Fruit fly (Drosophila melanogaster) whole organism, embryonic: ENCODE data around the gene crq.

ENCODE experiments used
- CG10274 ChIP-seq: fragments of 200-800 bp; sonication (Bioruptor generic); optimal IDR thresholded peaks from 3 replicates; lab custom pipeline; 2017; ENCODE audit warnings: missing biosample characterization, mild to moderate bottlenecking, missing genetic modification characterization
- CG10462 ChIP-seq: fragments of 200-800 bp; sonication (Bioruptor generic); optimal IDR thresholded peaks from 2 replicates; lab custom pipeline; 2016; ENCODE audit warnings: missing biosample characterization, missing genetic modification characterization
- CG10959 ChIP-seq: fragments of 200-800 bp; sonication (Bioruptor generic); IDR thresholded peaks from 2 replicates; pipeline ENCODE4 v1.3.6; 2022; ENCODE audit warnings: missing biosample characterization, missing genetic modification characterization
- CG11695 ChIP-seq: fragments of 200-800 bp; sonication (Bioruptor generic); IDR thresholded peaks from 3 replicates; pipeline ENCODE4 v1.3.6; 2022; ENCODE audit warnings: missing biosample characterization, missing genetic modification characterization
- CG11723 ChIP-seq: fragments of 200-800 bp; sonication (Bioruptor generic); optimal IDR thresholded peaks from 2 replicates; lab custom pipeline; 2017; ENCODE audit warnings: missing biosample characterization, mild to moderate bottlenecking, missing genetic modification characterization
- CG12219 ChIP-seq: fragments of 200-800 bp; sonication (Bioruptor generic); optimal IDR thresholded peaks from 3 replicates; lab custom pipeline; 2018; ENCODE audit warnings: missing biosample characterization, mild to moderate bottlenecking, missing genetic modification characterization
- CG12391 ChIP-seq: fragments of 200-800 bp; sonication (Bioruptor generic); optimal IDR thresholded peaks from 3 replicates; lab custom pipeline; 2018; ENCODE audit warnings: missing biosample characterization, mild to moderate bottlenecking, missing genetic modification characterization, moderate library complexity
- CG14441 ChIP-seq: fragments of 200-800 bp; sonication (Bioruptor generic); IDR thresholded peaks from 2 replicates; pipeline ENCODE4 v1.3.6; 2022; ENCODE audit warnings: missing biosample characterization, missing genetic modification characterization
- CG15479 ChIP-seq: fragments of 200-800 bp; sonication (Bioruptor generic); optimal IDR thresholded peaks from 3 replicates; lab custom pipeline; 2019; ENCODE audit warnings: missing biosample characterization, mild to moderate bottlenecking, missing genetic modification characterization, moderate library complexity
- CG17361 ChIP-seq: fragments of 200-800 bp; sonication (Bioruptor generic); IDR thresholded peaks from 3 replicates; pipeline ENCODE4 v1.3.6; 2022; ENCODE audit warnings: missing biosample characterization, missing genetic modification characterization
- CG17612 ChIP-seq: fragments of 200-800 bp; sonication (Bioruptor generic); IDR thresholded peaks from 2 replicates; pipeline ENCODE4 v1.3.6; 2022; ENCODE audit warnings: missing biosample characterization, missing genetic modification characterization
- CG2120 ChIP-seq: fragments of 200-800 bp; sonication (Bioruptor generic); optimal IDR thresholded peaks from 3 replicates; lab custom pipeline; 2016; ENCODE audit warnings: missing biosample characterization, missing genetic modification characterization
- CG3281 ChIP-seq: fragments of 200-800 bp; sonication (Bioruptor generic); optimal IDR thresholded peaks from 3 replicates; lab custom pipeline; 2017; ENCODE audit warnings: missing biosample characterization, mild to moderate bottlenecking, missing genetic modification characterization
- CG7963 ChIP-seq: fragments of 200-800 bp; sonication (Bioruptor generic); IDR thresholded peaks from 3 replicates; pipeline ENCODE4 v1.3.6; 2022; ENCODE audit warnings: missing biosample characterization, missing genetic modification characterization; ENCODE audit not compliant: partially characterized antibody
- CG9215 ChIP-seq: fragments of 200-800 bp; sonication (Bioruptor generic); IDR thresholded peaks from 2 replicates; pipeline ENCODE4 v1.3.6; 2022; ENCODE audit warnings: missing biosample characterization, missing genetic modification characterization
- CG9797 ChIP-seq: fragments of 200-800 bp; sonication (Bioruptor generic); optimal IDR thresholded peaks from 3 replicates; lab custom pipeline; 2018; ENCODE audit warnings: missing biosample characterization, mild to moderate bottlenecking, missing genetic modification characterization
- CG9876 ChIP-seq: fragments of 200-800 bp; sonication (Bioruptor generic); optimal IDR thresholded peaks from 2 replicates; lab custom pipeline; 2016; ENCODE audit warnings: missing biosample characterization, missing genetic modification characterization
- CG9932 ChIP-seq: fragments of 200-800 bp; sonication (Bioruptor generic); IDR thresholded peaks from 2 replicates; pipeline ENCODE4 v1.3.6; 2022; ENCODE audit warnings: missing biosample characterization, missing genetic modification characterization
- Dip3 ChIP-seq: fragments of 200-800 bp; sonication (Bioruptor generic); optimal IDR thresholded peaks from 3 replicates; lab custom pipeline; 2016; ENCODE audit warnings: missing biosample characterization, missing genetic modification characterization
- E2f2 ChIP-seq: fragments of 200-800 bp; sonication (Bioruptor generic); IDR thresholded peaks from 2 replicates; pipeline ENCODE4 v1.3.6; 2022; ENCODE audit warnings: missing biosample characterization, missing genetic modification characterization
- HLH4C ChIP-seq: fragments of 200-800 bp; sonication (Bioruptor generic); IDR thresholded peaks from 3 replicates; pipeline ENCODE4 v1.3.6; 2022; ENCODE audit warnings: missing biosample characterization, missing genetic modification characterization; ENCODE audit not compliant: partially characterized antibody
- HLHmδ ChIP-seq: fragments of 200-800 bp; sonication (Bioruptor generic); optimal IDR thresholded peaks from 2 replicates; lab custom pipeline; 2018; ENCODE audit warnings: missing biosample characterization, mild to moderate bottlenecking, missing genetic modification characterization, moderate library complexity
- Hey ChIP-seq: fragments of 200-800 bp; sonication (Bioruptor generic); optimal IDR thresholded peaks from 3 replicates; lab custom pipeline; 2018; ENCODE audit warnings: missing biosample characterization, mild to moderate bottlenecking, missing genetic modification characterization
- Hmr ChIP-seq: fragments of 200-800 bp; sonication (Bioruptor generic); optimal IDR thresholded peaks from 3 replicates; lab custom pipeline; 2017; ENCODE audit warnings: mild to moderate bottlenecking, missing biosample characterization, missing genetic modification reagents, missing genetic modification characterization
- NK7.1 ChIP-seq: fragments of 200-800 bp; sonication (Bioruptor generic); optimal IDR thresholded peaks from 3 replicates; lab custom pipeline; 2016; ENCODE audit warnings: missing biosample characterization, missing genetic modification characterization
- NfI ChIP-seq: fragments of 200-800 bp; sonication (Bioruptor generic); optimal IDR thresholded peaks from 3 replicates; lab custom pipeline; 2018; ENCODE audit warnings: missing biosample characterization, mild to moderate bottlenecking, missing genetic modification characterization, moderate library complexity
- Ptx1 ChIP-seq: fragments of 200-800 bp; sonication (Bioruptor generic); IDR thresholded peaks from 2 replicates; pipeline ENCODE4 v1.3.6; 2022; ENCODE audit warnings: missing biosample characterization, missing genetic modification characterization
- Scr ChIP-seq: fragments of 200-800 bp; sonication (Bioruptor generic); IDR thresholded peaks from 2 replicates; pipeline ENCODE4 v1.3.6; 2022; ENCODE audit warnings: missing biosample characterization, missing genetic modification characterization; ENCODE audit not compliant: partially characterized antibody
- Sin3A ChIP-seq: fragments of >200 bp; optimal IDR thresholded peaks from 2 replicates; lab custom pipeline; 2018
- Usf ChIP-seq: fragments of 200-800 bp; sonication (Bioruptor generic); optimal IDR thresholded peaks from 2 replicates; lab custom pipeline; 2017; ENCODE audit warnings: missing genotype, missing biosample characterization, missing genetic modification characterization
- Xbp1 ChIP-seq: fragments of 200-800 bp; sonication (Bioruptor generic); optimal IDR thresholded peaks from 3 replicates; lab custom pipeline; 2016; ENCODE audit warnings: missing biosample characterization, mild to moderate bottlenecking, missing genetic modification characterization
- YL-1 ChIP-seq: fragments of 200-800 bp; sonication (Bioruptor generic); optimal IDR thresholded peaks from 3 replicates; lab custom pipeline; 2017; ENCODE audit warnings: missing biosample characterization, mild to moderate bottlenecking, missing genetic modification characterization
- bigmax ChIP-seq: fragments of 200-800 bp; sonication (Bioruptor generic); optimal IDR thresholded peaks from 2 replicates; lab custom pipeline; 2018; ENCODE audit warnings: missing biosample characterization, mild to moderate bottlenecking, missing genetic modification characterization
- cato ChIP-seq: fragments of 200-800 bp; sonication (Bioruptor generic); optimal IDR thresholded peaks from 2 replicates; lab custom pipeline; 2016; ENCODE audit warnings: missing biosample characterization, missing genetic modification characterization, borderline replicate concordance
- chm ChIP-seq: fragments of 200-800 bp; sonication (Bioruptor generic); IDR thresholded peaks from 2 replicates; pipeline ENCODE4 v1.3.6; 2022; ENCODE audit warnings: missing biosample characterization, missing genetic modification characterization
- chn ChIP-seq: fragments of 200-800 bp; sonication (Bioruptor generic); optimal IDR thresholded peaks from 2 replicates; lab custom pipeline; 2016; ENCODE audit warnings: missing biosample characterization, missing genetic modification characterization
- ci ChIP-seq: fragments of 200-800 bp; sonication (Bioruptor generic); IDR thresholded peaks from 3 replicates; pipeline ENCODE4 v1.3.6; 2022; ENCODE audit warnings: missing biosample characterization, missing genetic modification characterization
- dimm ChIP-seq: fragments of 200-800 bp; sonication (Bioruptor generic); IDR thresholded peaks from 2 replicates; pipeline ENCODE4 v1.3.6; 2022; ENCODE audit warnings: missing biosample characterization, missing genetic modification characterization
- dm ChIP-seq: fragments of 200-800 bp; sonication (Bioruptor generic); optimal IDR thresholded peaks from 3 replicates; lab custom pipeline; 2016; ENCODE audit warnings: missing biosample characterization, missing genetic modification characterization
- dpn ChIP-seq, 2 experiments: fragments of 200-800 bp; sonication (Bioruptor generic); optimal IDR thresholded peaks; 3 replicates each; lab custom pipeline; 2016; ENCODE audit warnings: missing biosample characterization in 2 of 2, missing genetic modification characterization in 2 of 2
- fd3F ChIP-seq: fragments of 200-800 bp; sonication (Bioruptor generic); optimal IDR thresholded peaks from 2 replicates; lab custom pipeline; 2018; ENCODE audit warnings: missing biosample characterization, mild to moderate bottlenecking, missing genetic modification characterization, moderate library complexity
- ham ChIP-seq: fragments of 200-800 bp; sonication (Bioruptor generic); IDR thresholded peaks from 2 replicates; pipeline ENCODE4 v1.3.6; 2022; ENCODE audit warnings: missing biosample characterization, missing genetic modification characterization
- insv ChIP-seq, 2 experiments: fragments of 200-800 bp; sonication (Bioruptor generic); optimal IDR thresholded peaks; 3 replicates each; lab custom pipeline; 2016 to 2018; ENCODE audit warnings: missing biosample characterization in 2 of 2, missing genetic modification characterization in 2 of 2
- lab ChIP-seq: fragments of 200-800 bp; sonication (Bioruptor generic); optimal IDR thresholded peaks from 3 replicates; lab custom pipeline; 2017; ENCODE audit warnings: missing biosample characterization, missing genetic modification characterization, mild to moderate bottlenecking, moderate library complexity, missing genetic modification reagents
- salm ChIP-seq: fragments of 200-800 bp; sonication (Bioruptor generic); optimal IDR thresholded peaks from 2 replicates; lab custom pipeline; 2018; ENCODE audit warnings: missing biosample characterization, mild to moderate bottlenecking, missing genetic modification characterization
- sob ChIP-seq: fragments of 200-800 bp; sonication (Bioruptor generic); IDR thresholded peaks from 2 replicates; pipeline ENCODE4 v1.3.6; 2022; ENCODE audit warnings: missing biosample characterization, missing genetic modification characterization
- tap ChIP-seq: fragments of 200-800 bp; optimal IDR thresholded peaks from 3 replicates; lab custom pipeline; 2019; ENCODE audit warnings: missing biosample characterization, mild to moderate bottlenecking, missing genetic modification characterization, moderate library complexity
- vvl ChIP-seq: fragments of 200-800 bp; sonication (Bioruptor generic); IDR thresholded peaks from 2 replicates; pipeline ENCODE4 v1.3.6; 2022; ENCODE audit warnings: missing biosample characterization, missing genetic modification characterization

Gene crq

dm6 chr2L:490150-491095 lies 37.6 kb upstream of the crq start (continued):
- peak; percentile 69 for TF ChIP-seq Dip3 (GFP tag; lab: Kevin White, UChicago)
- TF ChIP-seq CG11695 (GFP tag; lab: Robert Waterston, UW), result peak; percentile 31; the same call in 1 of the 3 replicates
- TF ChIP-seq Sin3A (lab: Kevin White, UChicago), result peak; percentile 37
- TF ChIP-seq chm (GFP tag; lab: Robert Waterston, UW), result peak; percentile 87
- peak; percentile 35 for TF ChIP-seq Usf
- peak; percentile 63; the same call in 1 of the 2 replicates for TF ChIP-seq CG17612
- peak; percentile 41 for TF ChIP-seq HLH4C (GFP tag; lab: Robert Waterston, UW)
- peak; percentile 25 for TF ChIP-seq cato (GFP tag; lab: Kevin White, UChicago)
- no peak for TF ChIP-seq CG10462 (GFP tag; lab: Kevin White, UChicago)
- peak; percentile 21 for TF ChIP-seq CG11723 (GFP tag; lab: Kevin White, UChicago)
- no peak for TF ChIP-seq CG3281 (GFP tag; lab: Kevin White, UChicago)
- peak; percentile 78 for TF ChIP-seq NfI (GFP tag; lab: Kevin White, UChicago)
- peak; percentile 35 for TF ChIP-seq fd3F (GFP tag; lab: Kevin White, UChicago)
- peak; percentile 57 for TF ChIP-seq CG17361 (GFP tag; lab: Robert Waterston, UW)
- TF ChIP-seq Hey (tag; lab: Kevin White, UChicago), result no peak
- peak; percentile 75 for TF ChIP-seq Hmr (GFP tag; lab: Kevin White, UChicago)
- TF ChIP-seq CG10274 (GFP tag; lab: Kevin White, UChicago), result no peak
- TF ChIP-seq Ptx1 (GFP tag; lab: Robert Waterston, UW), result peak; percentile 70
- peak; percentile 57 for TF ChIP-seq Scr
- 0 out of 3 replicates have a peak, but pooled peaks have one; percentile 28 for TF ChIP-seq CG7963 (GFP tag; lab: Robert Waterston, UW)
- TF ChIP-seq chn (GFP tag; lab: Kevin White, UChicago), result peak; percentile 77
- peak; percentile 25 for TF ChIP-seq CG9797 (GFP tag; lab: Kevin White, UChicago)
- peak; percentile 83 for TF ChIP-seq vvl (GFP tag; lab: Robert Waterston, UW)
- peak; percentile 80 for TF ChIP-seq sob (GFP tag; lab: Robert Waterston, UW)
- TF ChIP-seq Xbp1 (GFP tag; lab: Kevin White, UChicago), result peak; percentile 88
- TF ChIP-seq CG10959 (GFP tag; lab: Robert Waterston, UW), result peak; percentile 71
- TF ChIP-seq bigmax (GFP tag; lab: Kevin White, UChicago), result no peak
- peak; percentile 73 for TF ChIP-seq CG14441 (GFP tag; lab: Robert Waterston, UW)
- peak; percentile 91 for TF ChIP-seq ci (GFP tag; lab: Robert Waterston, UW)
- TF ChIP-seq lab (GFP tag; lab: Kevin White, UChicago), result peak; percentile 78
- peak; percentile 17 for TF ChIP-seq NK7.1 (GFP tag; lab: Kevin White, UChicago)
- peak; percentile 100 for TF ChIP-seq E2f2 (GFP tag; lab: Robert Waterston, UW)
- TF ChIP-seq insv (GFP tag; optimal IDR thresholded peaks at IDR 0.05; lab: Kevin White, UChicago), result peak; percentile 86 to 96
- peak; percentile 80 for TF ChIP-seq CG9876
- TF ChIP-seq tap (tag; lab: Kevin White, UChicago), result no peak
- peak; percentile 67 for TF ChIP-seq dm (GFP tag; lab: Kevin White, UChicago)
- TF ChIP-seq CG9215 (GFP tag; lab: Robert Waterston, UW), result peak; percentile 60; the same call in 1 of the 2 replicates
- TF ChIP-seq HLHmδ (GFP tag; lab: Kevin White, UChicago), result peak; percentile 45
- peak; percentile 58 for TF ChIP-seq YL-1 (GFP tag; lab: Kevin White, UChicago)
- TF ChIP-seq ham (GFP tag; lab: Robert Waterston, UW), result no peak; the same call in 1 of the 2 replicates
- TF ChIP-seq CG15479 (GFP tag; lab: Kevin White, UChicago), result peak; percentile 41
- peak; percentile 65 for TF ChIP-seq CG2120 (GFP tag; lab: Kevin White, UChicago)
- TF ChIP-seq CG9932 (GFP tag; lab: Robert Waterston, UW), result peak; percentile 84
- TF ChIP-seq salm (tag; lab: Kevin White, UChicago), result peak; percentile 47
- TF ChIP-seq dimm (GFP tag; lab: Robert Waterston, UW), result no peak
- TF ChIP-seq dpn (GFP tag; optimal IDR thresholded peaks at IDR 0.05; lab: Kevin White, UChicago), result peak; percentile 76 to 80
- TF ChIP-seq CG12219, result peak; percentile 54
- peak; percentile 45 for TF ChIP-seq CG12391 (tag; lab: Kevin White, UChicago)
